Worm (Caenorhabditis elegans): ENCODE results near the gene gpa-11.

- TF ChIP-seq ref-1 (GFP tag; conservative IDR thresholded peaks at IDR 0.05) (no peak), tab-1 (GFP tag; IDR thresholded peaks at IDR 0.05) (no peak), klf-2 (GFP tag; conservative IDR thresholded peaks at IDR 0.05) (no peak), flt-1 (GFP tag; IDR thresholded peaks at IDR 0.05) (no peak), ztf-23 (GFP tag; IDR thresholded peaks at IDR 0.05) (no peak), T22C8.4 (GFP tag; IDR thresholded peaks at IDR 0.05) (no peak)
These were observed 29.9 kb downstream of the gpa-11 start for ce11 chrII:4276924-4277323.

Data from whole organism, midembryonic.